Fruit fly (Drosophila melanogaster) S2 (cell line): Measurements from ENCODE around the gene CG16772.

ENCODE experiments used
- CG8478 ChIP-seq: fragments of >200 bp; optimal IDR thresholded peaks from 2 replicates; lab custom pipeline; 2018
- CTCF ChIP-seq, 2 experiments: fragments of >200 bp; optimal IDR thresholded peaks; 2 replicates each; lab custom pipeline; 2018

dm6 chr2L:19952221-19952620 is 10.3 kb upstream of the CG16772 start:
- no peak for TF ChIP-seq CG8478 (lab: Kevin White, UChicago)
- no peak for TF ChIP-seq CTCF (optimal IDR thresholded peaks at IDR 0.05; lab: Kevin White, UChicago)
